Worm (Caenorhabditis elegans) whole organism, late embryonic: Measurements from ENCODE around the gene inft-2.

ENCODE experiments used
- ahr-1 ChIP-seq: sonication (generic microtip); optimal IDR thresholded peaks from 2 replicates; lab custom pipeline; 2016; ENCODE audit warnings: missing genetic modification characterization, missing compliant biosample characterization
- ama-1 ChIP-seq: fragments of 150-350 bp; optimal IDR thresholded peaks from 2 replicates; lab custom pipeline; 2014
- ceh-24 ChIP-seq: sonication (generic microtip); optimal IDR thresholded peaks from 2 replicates; lab custom pipeline; 2016; ENCODE audit warnings: mild to moderate bottlenecking, missing genetic modification characterization, missing compliant biosample characterization
- gmeb-2 ChIP-seq: sonication (generic microtip); optimal IDR thresholded peaks from 2 replicates; lab custom pipeline; 2016; ENCODE audit warnings: missing genetic modification characterization, inconsistent platforms, missing compliant biosample characterization
- rnt-1 ChIP-seq: sonication (generic microtip); optimal IDR thresholded peaks from 2 replicates; lab custom pipeline; 2016; ENCODE audit warnings: missing genetic modification characterization, missing compliant biosample characterization
- tbx-2 ChIP-seq: sonication (generic microtip); optimal IDR thresholded peaks from 2 replicates; lab custom pipeline; 2016; ENCODE audit warnings: missing genetic modification characterization, missing compliant biosample characterization

ce11 chrV:12953702-12954101 is 48.4 kb upstream of the inft-2 start, which contains the start of gene eif-3.K:
- no peak for TF ChIP-seq ceh-24
- no peak for TF ChIP-seq tbx-2 (tag; lab: Kevin White, UChicago)
- TF ChIP-seq ahr-1 = no peak
- TF ChIP-seq ama-1 (lab: Kevin White, UChicago) = no peak
- no peak for TF ChIP-seq rnt-1
- no peak for TF ChIP-seq gmeb-2 (tag; lab: Kevin White, UChicago)
